Fruit fly (Drosophila melanogaster) whole organism, adult: ENCODE measurements around the gene CG6398.
A peak's percentile ranks its signal among the peaks of the same experiment; 100 is the strongest.

Experiments
- CG11617 ChIP-seq: fragments of 200-800 bp; sonication (Bioruptor generic); optimal IDR thresholded peaks from 2 replicates; lab custom pipeline; 2017; ENCODE audit warnings: mild to moderate bottlenecking, missing biosample characterization, missing genetic modification reagents, missing genetic modification characterization
- CG12768 ChIP-seq: fragments of 200-800 bp; sonication (Bioruptor generic); optimal IDR thresholded peaks from 2 replicates; lab custom pipeline; 2017; ENCODE audit warnings: missing biosample characterization, missing genetic modification characterization, mild to moderate bottlenecking, moderate library complexity, missing genetic modification reagents
- CG14711 ChIP-seq: fragments of 200-800 bp; sonication (Bioruptor generic); optimal IDR thresholded peaks from 2 replicates; lab custom pipeline; 2018; ENCODE audit warnings: missing biosample characterization, mild to moderate bottlenecking, missing genetic modification characterization, moderate library complexity
- CG1620 ChIP-seq: fragments of 200-800 bp; sonication (Bioruptor generic); optimal IDR thresholded peaks from 2 replicates; lab custom pipeline; 2016; ENCODE audit warnings: missing biosample characterization, missing genetic modification characterization
- CG33017 ChIP-seq: fragments of 200-800 bp; sonication (Bioruptor generic); optimal IDR thresholded peaks from 2 replicates; lab custom pipeline; 2018; ENCODE audit warnings: missing biosample characterization, mild to moderate bottlenecking, missing genetic modification characterization, moderate library complexity
- CG5204 ChIP-seq: fragments of 200-800 bp; sonication (Bioruptor generic); optimal IDR thresholded peaks from 2 replicates; lab custom pipeline; 2016; ENCODE audit warnings: missing biosample characterization, missing genetic modification characterization
- CG7045 ChIP-seq: fragments of 200-800 bp; sonication (Bioruptor generic); optimal IDR thresholded peaks from 2 replicates; lab custom pipeline; 2017; ENCODE audit warnings: missing biosample characterization, mild to moderate bottlenecking, missing genetic modification characterization
- CG7101 ChIP-seq: fragments of 200-800 bp; sonication (Bioruptor generic); optimal IDR thresholded peaks from 2 replicates; lab custom pipeline; 2018; ENCODE audit warnings: missing biosample characterization, mild to moderate bottlenecking, missing genetic modification characterization, moderate library complexity
- Clk ChIP-seq: fragments of 200-800 bp; sonication (Bioruptor generic); optimal IDR thresholded peaks from 2 replicates; lab custom pipeline; 2017; ENCODE audit warnings: missing biosample characterization, missing genetic modification characterization
- Crg-1 ChIP-seq: fragments of 200-800 bp; sonication (Bioruptor generic); optimal IDR thresholded peaks from 2 replicates; lab custom pipeline; 2016; ENCODE audit warnings: missing biosample characterization, missing genetic modification characterization
- Hr96 ChIP-seq: fragments of 200-800 bp; sonication (Bioruptor generic); optimal IDR thresholded peaks from 2 replicates; lab custom pipeline; 2016; ENCODE audit warnings: missing biosample characterization, missing genetic modification characterization
- Mnt ChIP-seq: fragments of 200-800 bp; sonication (Bioruptor generic); optimal IDR thresholded peaks from 2 replicates; lab custom pipeline; 2016; ENCODE audit warnings: missing biosample characterization, mild to moderate bottlenecking, missing genetic modification characterization
- bab1 ChIP-seq: fragments of 200-800 bp; sonication (Bioruptor generic); optimal IDR thresholded peaks from 3 replicates; lab custom pipeline; 2019; ENCODE audit warnings: missing biosample characterization, mild to moderate bottlenecking, missing genetic modification characterization, moderate library complexity
- cic ChIP-seq: fragments of 200-800 bp; sonication (Bioruptor generic); optimal IDR thresholded peaks from 2 replicates; lab custom pipeline; 2017; ENCODE audit warnings: missing biosample characterization, mild to moderate bottlenecking, missing genetic modification characterization, moderate library complexity
- cnc ChIP-seq, 2 experiments: fragments of >200 bp; optimal IDR thresholded peaks; 2 replicates each; lab custom pipeline; 2017
- kay ChIP-seq: fragments of 200-800 bp; sonication (Bioruptor generic); peaks from one replicate; lab custom pipeline; 2016; ENCODE audit warnings: missing biosample characterization, missing genetic modification characterization, borderline replicate concordance
- ovo ChIP-seq: fragments of 200-800 bp; sonication (Bioruptor generic); optimal IDR thresholded peaks from 2 replicates; lab custom pipeline; 2016; ENCODE audit warnings: missing biosample characterization, missing genetic modification characterization
- pad ChIP-seq: fragments of 200-800 bp; sonication (Bioruptor generic); optimal IDR thresholded peaks from 3 replicates; lab custom pipeline; 2017; ENCODE audit warnings: missing biosample characterization, missing genetic modification characterization, mild to moderate bottlenecking, moderate library complexity, missing genetic modification reagents
- tj ChIP-seq: fragments of 200-800 bp; sonication (Bioruptor generic); optimal IDR thresholded peaks from 3 replicates; lab custom pipeline; 2017; ENCODE audit warnings: missing biosample characterization, mild to moderate bottlenecking, missing genetic modification characterization, moderate library complexity
- toe ChIP-seq: fragments of 200-800 bp; sonication (Bioruptor generic); optimal IDR thresholded peaks from 2 replicates; lab custom pipeline; 2016; ENCODE audit warnings: missing biosample characterization, missing genetic modification characterization

CG6398 gene

dm6 chrX:17826807-17827703 lies 3.6 kb upstream of the CG6398 start, which contains the start of gene Socs16D:
TSS of gene Socs16D (minus strand) at chrX:17827564.
- TF ChIP-seq CG7101 (tag; lab: Kevin White, UChicago) (peak; percentile 43), CG33017 (tag; lab: Kevin White, UChicago) (no peak), pad (peak; percentile 45), tj (GFP tag; lab: Kevin White, UChicago) (peak; percentile 65), Hr96 (GFP tag; lab: Kevin White, UChicago) (peak; percentile 36), cnc (optimal IDR thresholded peaks at IDR 0.05; lab: Kevin White, UChicago) (no peak), CG14711 (tag; lab: Kevin White, UChicago) (peak; percentile 24), Mnt (peak; percentile 44), bab1 (peak; percentile 80), CG1620 (peak; percentile 77), CG5204 (GFP tag; lab: Kevin White, UChicago) (no peak), toe (peak; percentile 33), CG12768 (GFP tag; lab: Kevin White, UChicago) (peak; percentile 25), ovo (peak; percentile 64), Crg-1 (peak; percentile 56), CG7045 (GFP tag; lab: Kevin White, UChicago) (no peak), kay (GFP tag; lab: Kevin White, UChicago) (no peak), cic (GFP tag; lab: Kevin White, UChicago) (peak; percentile 90), CG11617 (GFP tag; lab: Kevin White, UChicago) (peak; percentile 3), Clk (GFP tag; lab: Kevin White, UChicago) (no peak)

- TF ChIP-seq Hr96 (GFP tag; lab: Kevin White, UChicago) (no peak), pad (no peak), CG11617 (GFP tag; lab: Kevin White, UChicago) (no peak), Clk (GFP tag; lab: Kevin White, UChicago) (no peak), tj (GFP tag; lab: Kevin White, UChicago) (peak; percentile 96), cic (GFP tag; lab: Kevin White, UChicago) (no peak), CG14711 (tag; lab: Kevin White, UChicago) (no peak)
Observed at dm6 chrX:17828298-17829033, 2.2 kb upstream of the CG6398 start.

- TF ChIP-seq bab1 (peak; percentile 89), Clk (GFP tag; lab: Kevin White, UChicago) (no peak), CG1620 (peak; percentile 9), pad (peak; percentile 43), CG14711 (tag; lab: Kevin White, UChicago) (peak; percentile 49), Crg-1 (no peak), CG11617 (GFP tag; lab: Kevin White, UChicago) (peak; percentile 27), CG7101 (tag; lab: Kevin White, UChicago) (peak; percentile 49)
Observed at dm6 chrX:17829083-17829997, 1.3 kb upstream of the CG6398 start.

dm6 chrX:17830211-17830616 lies 414 bp upstream of the CG6398 start:
- TF ChIP-seq kay (GFP tag; lab: Kevin White, UChicago) = no peak

- TF ChIP-seq pad = peak; percentile 85
- TF ChIP-seq cic (GFP tag; lab: Kevin White, UChicago) = no peak
- no peak for TF ChIP-seq CG14711 (tag; lab: Kevin White, UChicago)
- peak; percentile 61 for TF ChIP-seq bab1
- no peak for TF ChIP-seq CG1620
- no peak for TF ChIP-seq Hr96 (GFP tag; lab: Kevin White, UChicago)
- TF ChIP-seq Mnt = no peak
- no peak for TF ChIP-seq CG7045 (GFP tag; lab: Kevin White, UChicago)
- TF ChIP-seq Clk (GFP tag; lab: Kevin White, UChicago) = no peak
- no peak for TF ChIP-seq ovo
- TF ChIP-seq Crg-1 = no peak
- peak; percentile 93 for TF ChIP-seq tj (GFP tag; lab: Kevin White, UChicago)
- no peak for TF ChIP-seq CG5204 (GFP tag; lab: Kevin White, UChicago)
Observed at dm6 chrX:17832163-17833014, 1.8 kb downstream of the CG6398 start.
